Worm (Caenorhabditis elegans) whole organism, L3 larva: ENCODE data around the gene glb-31.
"Not testable (repeated sequence)": the region's sequence is repeated elsewhere in the genome, so short reads cannot be mapped to it uniquely, and the experiment has no call there.

Experiments used
- ZK546.5 ChIP-seq: sonication (generic microtip); optimal IDR thresholded peaks from 2 replicates; lab custom pipeline; 2017; ENCODE audit warnings: missing biosample characterization, missing genetic modification characterization
- aly-2 ChIP-seq: fragments of 150-350 bp; optimal IDR thresholded peaks from 2 replicates; lab custom pipeline; 2014; ENCODE audit warnings: missing biosample characterization, missing genetic modification characterization
- ceh-16 ChIP-seq: sonication (generic microtip); optimal IDR thresholded peaks from 2 replicates; lab custom pipeline; 2017; ENCODE audit warnings: missing biosample characterization, missing genetic modification characterization
- ceh-28 ChIP-seq: fragments of 150-350 bp; optimal IDR thresholded peaks from 2 replicates; lab custom pipeline; 2014; ENCODE audit warnings: missing biosample characterization, missing genetic modification reagents, missing genetic modification characterization
- ceh-9 ChIP-seq: sonication (generic microtip); optimal IDR thresholded peaks from 2 replicates; lab custom pipeline; 2018; ENCODE audit warnings: missing biosample characterization, missing genetic modification characterization
- daf-12 ChIP-seq: fragments of 150-350 bp; optimal IDR thresholded peaks from 2 replicates; lab custom pipeline; 2014; ENCODE audit warnings: missing biosample characterization, missing genetic modification reagents, missing genetic modification characterization
- egl-27 ChIP-seq: sonication (generic microtip); optimal IDR thresholded peaks from 4 replicates; lab custom pipeline; 2017; ENCODE audit warnings: missing biosample characterization, missing genetic modification reagents, missing genetic modification characterization
- egl-5 ChIP-seq: fragments of 150-350 bp; optimal IDR thresholded peaks from 2 replicates; lab custom pipeline; 2017; ENCODE audit warnings: missing biosample characterization, missing genetic modification reagents, missing genetic modification characterization, inconsistent platforms
- elt-1 ChIP-seq: fragments of 150-350 bp; optimal IDR thresholded peaks from 2 replicates; lab custom pipeline; 2014; ENCODE audit warnings: missing biosample characterization, missing genetic modification characterization
- elt-2 ChIP-seq: sonication (generic microtip); optimal IDR thresholded peaks from 2 replicates; lab custom pipeline; 2016; ENCODE audit warnings: missing genetic modification reagents, mild to moderate bottlenecking, missing genetic modification characterization, missing compliant biosample characterization
- fkh-10 ChIP-seq: sonication (generic microtip); optimal IDR thresholded peaks from 2 replicates; lab custom pipeline; 2017; ENCODE audit warnings: missing biosample characterization, missing genetic modification reagents, missing genetic modification characterization
- fkh-2 ChIP-seq: fragments of 150-350 bp; optimal IDR thresholded peaks from 2 replicates; lab custom pipeline; 2014; ENCODE audit warnings: missing biosample characterization, missing genetic modification reagents, missing genetic modification characterization
- fos-1 ChIP-seq: fragments of 150-350 bp; optimal IDR thresholded peaks from 2 replicates; lab custom pipeline; 2014; ENCODE audit warnings: missing biosample characterization, missing genetic modification characterization
- jun-1 ChIP-seq: fragments of 150-350 bp; optimal IDR thresholded peaks from 2 replicates; lab custom pipeline; 2014; ENCODE audit warnings: missing biosample characterization, missing genetic modification reagents, missing genetic modification characterization
- lsy-12 ChIP-seq: sonication (generic microtip); optimal IDR thresholded peaks from 2 replicates; lab custom pipeline; 2016; ENCODE audit warnings: mild to moderate bottlenecking, missing genetic modification characterization, missing compliant biosample characterization
- mdl-1 ChIP-seq: fragments of 150-350 bp; optimal IDR thresholded peaks from 2 replicates; lab custom pipeline; 2014; ENCODE audit warnings: missing biosample characterization, missing genetic modification characterization
- mml-1 ChIP-seq: fragments of 150-350 bp; sonication (generic microtip); optimal IDR thresholded peaks from 3 replicates; lab custom pipeline; 2014; ENCODE audit warnings: missing biosample characterization, missing genetic modification characterization
- nfya-1 ChIP-seq: sonication (generic microtip); optimal IDR thresholded peaks from 2 replicates; lab custom pipeline; 2017; ENCODE audit warnings: missing genetic modification characterization, mild to moderate bottlenecking, missing compliant biosample characterization, antibody characterized with exemption, moderate library complexity; ENCODE audit not compliant: insufficient read depth
- nhr-11 ChIP-seq: fragments of 150-350 bp; optimal IDR thresholded peaks from 2 replicates; lab custom pipeline; 2014; ENCODE audit warnings: missing biosample characterization, missing genetic modification characterization
- nhr-23 ChIP-seq: fragments of 150-350 bp; optimal IDR thresholded peaks from 2 replicates; lab custom pipeline; 2014; ENCODE audit warnings: missing biosample characterization, missing genetic modification reagents, missing genetic modification characterization
- nhr-237 ChIP-seq: fragments of 150-350 bp; optimal IDR thresholded peaks from 2 replicates; lab custom pipeline; 2014; ENCODE audit warnings: missing biosample characterization, missing genetic modification characterization
- nhr-25 ChIP-seq: sonication (generic microtip); optimal IDR thresholded peaks from 2 replicates; lab custom pipeline; 2017; ENCODE audit warnings: missing biosample characterization, missing genetic modification characterization
- nhr-28 ChIP-seq: fragments of 150-350 bp; optimal IDR thresholded peaks from 2 replicates; lab custom pipeline; 2014; ENCODE audit warnings: missing biosample characterization, missing genetic modification characterization
- nhr-43 ChIP-seq: sonication (generic microtip); optimal IDR thresholded peaks from 2 replicates; lab custom pipeline; 2016; ENCODE audit warnings: mild to moderate bottlenecking, missing genetic modification characterization, missing compliant biosample characterization; ENCODE audit not compliant: poor library complexity, severe bottlenecking
- nhr-67 ChIP-seq: fragments of 150-350 bp; optimal IDR thresholded peaks from 2 replicates; lab custom pipeline; 2014; ENCODE audit warnings: missing biosample characterization, missing genetic modification characterization
- nhr-76 ChIP-seq: fragments of 150-350 bp; sonication (generic microtip); optimal IDR thresholded peaks from 5 replicates; lab custom pipeline; 2014; ENCODE audit warnings: missing biosample characterization, missing genetic modification characterization
- nhr-77 ChIP-seq: fragments of 150-350 bp; optimal IDR thresholded peaks from 2 replicates; lab custom pipeline; 2014; ENCODE audit warnings: missing biosample characterization, missing genetic modification characterization
- sea-2 ChIP-seq: fragments of 150-350 bp; sonication (generic microtip); optimal IDR thresholded peaks from 4 replicates; lab custom pipeline; 2014; ENCODE audit warnings: missing biosample characterization, missing genetic modification reagents, missing genetic modification characterization
- skn-1 ChIP-seq: fragments of 150-350 bp; optimal IDR thresholded peaks from 2 replicates; lab custom pipeline; 2014; ENCODE audit warnings: missing biosample characterization, missing genetic modification characterization
- snpc-4 ChIP-seq: fragments of 150-350 bp; optimal IDR thresholded peaks from 2 replicates; lab custom pipeline; 2014; ENCODE audit warnings: missing biosample characterization, missing genetic modification characterization
- tbx-2 ChIP-seq: sonication (generic microtip); optimal IDR thresholded peaks from 2 replicates; lab custom pipeline; 2016; ENCODE audit warnings: mild to moderate bottlenecking, missing genetic modification characterization, missing compliant biosample characterization
- unc-39 ChIP-seq: sonication (generic microtip); optimal IDR thresholded peaks from 4 replicates; lab custom pipeline; 2017; ENCODE audit warnings: missing biosample characterization, missing genetic modification characterization
- zag-1 ChIP-seq: fragments of 150-350 bp; optimal IDR thresholded peaks from 2 replicates; lab custom pipeline; 2014; ENCODE audit warnings: missing biosample characterization, missing genetic modification characterization

Gene glb-31

ce11 chrII:1284985-1285384 is 16.5 kb downstream of the glb-31 start:
- no peak for TF ChIP-seq fkh-2 (tag; lab: Kevin White, UChicago)
- TF ChIP-seq daf-12, result no peak
- TF ChIP-seq elt-1 (tag; lab: Kevin White, UChicago), result no peak
- no peak for TF ChIP-seq nhr-25 (tag; lab: Kevin White, UChicago)
- TF ChIP-seq nhr-11, result no peak
- no peak for TF ChIP-seq fkh-10 (GFP tag; lab: Kevin White, UChicago)
- no peak for TF ChIP-seq ceh-16 (tag; lab: Kevin White, UChicago)
- no peak for TF ChIP-seq zag-1 (tag; lab: Kevin White, UChicago)
- no peak for TF ChIP-seq unc-39 (tag; lab: Kevin White, UChicago)
- TF ChIP-seq nfya-1 (tag; lab: Kevin White, UChicago), result no peak

- not testable (repeated sequence) for TF ChIP-seq ZK546.5; nhr-23 (tag; lab: Kevin White, UChicago); snpc-4 (tag; lab: Kevin White, UChicago)
- TF ChIP-seq, all 47 proteins: peak for 0; not testable (repeated sequence) for 47
Observed at ce11 chrII:1278350-1278749, 23.1 kb downstream of the glb-31 start, which contains the start of gene srz-63. Gene srz-63 (plus strand): TSS chrII:1278650.

- TF ChIP-seq zag-1 (tag; lab: Kevin White, UChicago), result no peak
- no peak for TF ChIP-seq mdl-1
- no peak for TF ChIP-seq lsy-12 (tag; lab: Kevin White, UChicago)
- no peak for TF ChIP-seq ceh-9 (tag; lab: Kevin White, UChicago)
- no peak for TF ChIP-seq nhr-76 (tag; lab: Kevin White, UChicago)
- no peak for TF ChIP-seq jun-1 (tag; lab: Kevin White, UChicago)
- no peak for TF ChIP-seq aly-2 (tag; lab: Kevin White, UChicago)
- TF ChIP-seq elt-1 (tag; lab: Kevin White, UChicago), result no peak
- TF ChIP-seq nhr-237 (tag; lab: Kevin White, UChicago), result no peak
- TF ChIP-seq nhr-67 (tag; lab: Kevin White, UChicago), result no peak
- no peak for TF ChIP-seq skn-1 (tag; lab: Kevin White, UChicago)
- TF ChIP-seq tbx-2 (tag; lab: Kevin White, UChicago), result no peak
Observed at ce11 chrII:1276778-1277177, 24.7 kb downstream of the glb-31 start, which contains the start of gene Y57G7A.11. Gene Y57G7A.11 (minus strand): TSS chrII:1276878.

- TF ChIP-seq nhr-43 (tag; lab: Kevin White, UChicago), result no peak
- TF ChIP-seq ceh-28 (tag; lab: Kevin White, UChicago), result peak; percentile 24
- TF ChIP-seq egl-27 (tag; lab: Kevin White, UChicago), result no peak
Observed at ce11 chrII:1275439-1275838, 26.0 kb downstream of the glb-31 start, which contains the start of gene Y57G7A.5. Gene Y57G7A.5 (minus strand): TSS chrII:1275539.

ce11 chrII:1271814-1272213 is 29.6 kb downstream of the glb-31 start, which contains the start of gene srw-66:
Gene srw-66 (minus strand): TSS chrII:1271914.
- no peak for TF ChIP-seq elt-2 (tag; lab: Kevin White, UChicago)
- TF ChIP-seq nhr-25 (tag; lab: Kevin White, UChicago), result no peak
- TF ChIP-seq nhr-28 (tag; lab: Kevin White, UChicago), result no peak
- no peak for TF ChIP-seq mdl-1
- no peak for TF ChIP-seq ceh-28 (tag; lab: Kevin White, UChicago)
- TF ChIP-seq snpc-4 (tag; lab: Kevin White, UChicago), result no peak
- no peak for TF ChIP-seq nfya-1 (tag; lab: Kevin White, UChicago)
- no peak for TF ChIP-seq tbx-2 (tag; lab: Kevin White, UChicago)
- TF ChIP-seq fos-1 (tag; lab: Kevin White, UChicago), result no peak
- no peak for TF ChIP-seq lsy-12 (tag; lab: Kevin White, UChicago)
- TF ChIP-seq fkh-2 (tag; lab: Kevin White, UChicago), result no peak
- TF ChIP-seq fkh-10 (GFP tag; lab: Kevin White, UChicago), result no peak
- TF ChIP-seq jun-1 (tag; lab: Kevin White, UChicago), result no peak
- TF ChIP-seq sea-2 (GFP tag; lab: Kevin White, UChicago), result no peak
- TF ChIP-seq mml-1 (tag; lab: Kevin White, UChicago), result no peak
- TF ChIP-seq skn-1 (tag; lab: Kevin White, UChicago), result no peak
- no peak for TF ChIP-seq nhr-77 (tag; lab: Kevin White, UChicago)
- no peak for TF ChIP-seq nhr-76 (tag; lab: Kevin White, UChicago)
- TF ChIP-seq ZK546.5, result no peak
- TF ChIP-seq egl-5 (tag; lab: Kevin White, UChicago), result no peak
